Fruit fly (Drosophila melanogaster): Measurements from ENCODE around the gene CG45690.

CG45690 gene

DNA sequence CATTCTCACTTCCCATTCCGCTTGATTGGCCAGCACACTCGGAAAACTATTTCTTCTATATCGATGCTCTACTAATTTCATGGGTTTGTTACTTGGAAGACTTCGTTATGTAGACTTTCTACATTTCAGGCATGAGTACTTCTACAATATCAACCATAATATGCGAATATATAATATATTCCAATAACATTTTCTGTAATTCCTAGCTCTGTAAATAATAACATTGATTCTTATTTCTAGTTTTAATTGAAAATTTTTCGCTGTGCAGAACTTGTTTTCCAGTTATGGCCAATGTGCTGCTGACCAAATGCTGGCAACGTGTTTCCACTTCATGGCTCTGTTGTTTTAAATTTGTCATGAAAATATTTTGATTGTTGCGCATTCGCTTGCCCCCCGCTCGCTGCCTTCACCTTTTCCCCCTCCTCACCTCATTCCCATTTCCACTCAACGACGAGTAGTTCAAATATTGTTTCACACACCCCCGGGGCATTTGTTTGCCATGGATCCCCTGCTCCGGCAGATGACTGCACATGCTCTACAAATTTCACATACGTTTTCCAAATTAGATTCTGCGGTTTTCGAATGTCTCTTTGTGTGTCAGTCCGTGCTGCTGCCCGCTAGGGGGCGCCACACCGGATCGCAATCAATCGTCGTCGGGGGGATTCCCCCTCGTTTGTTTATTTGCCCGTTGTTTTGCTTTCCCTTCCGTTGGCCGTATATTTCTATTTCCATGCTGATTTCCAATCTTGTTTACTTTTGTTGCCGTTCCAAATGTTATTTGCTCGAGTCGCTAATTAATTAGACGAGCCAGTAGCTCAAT, 43.2 kb upstream of the CG45690 start (continued):
- no peak for TF ChIP-seq klu (GFP tag; IDR thresholded peaks at IDR 0.05)
- TF ChIP-seq Dll (GFP tag; IDR thresholded peaks at IDR 0.05; ENCODE audit: partially characterized antibody), result no peak
- TF ChIP-seq Pdp1 (GFP tag; optimal IDR thresholded peaks at IDR 0.05), result peak in 1 of 2 experiments; percentile 42
- TF ChIP-seq CG15514 (GFP tag; optimal IDR thresholded peaks at IDR 0.05), result no peak
- no peak for TF ChIP-seq Hand (GFP tag; optimal IDR thresholded peaks at IDR 0.05)
- 0 out of 2 replicates have a peak, but pooled peaks have one; percentile 4 for TF ChIP-seq Rfx (GFP tag; IDR thresholded peaks at IDR 0.05)
- no peak for TF ChIP-seq CG9797 (GFP tag; optimal IDR thresholded peaks at IDR 0.05)
- TF ChIP-seq CG3065 (GFP tag; optimal IDR thresholded peaks at IDR 0.05), result no peak
- no peak for TF ChIP-seq CG11085 (GFP tag; IDR thresholded peaks at IDR 0.05)
- TF ChIP-seq Sry-β (GFP tag; optimal IDR thresholded peaks at IDR 0.05), result no peak
- TF ChIP-seq Sox100B (GFP tag; optimal IDR thresholded peaks at IDR 0.05), result no peak
- no peak for TF ChIP-seq CG6683 (GFP tag; optimal IDR thresholded peaks at IDR 0.05)
- no peak for TF ChIP-seq Fer2 (tag; optimal IDR thresholded peaks at IDR 0.05)
- no peak for TF ChIP-seq Xbp1 (GFP tag; optimal IDR thresholded peaks at IDR 0.05)
- TF ChIP-seq HLHmδ (GFP tag; optimal IDR thresholded peaks at IDR 0.05), result no peak
- no peak for TF ChIP-seq CG17829 (tag; optimal IDR thresholded peaks at IDR 0.05)
- TF ChIP-seq run (tag; optimal IDR thresholded peaks at IDR 0.05), result peak; percentile 53
- TF ChIP-seq amos (GFP tag; IDR thresholded peaks at IDR 0.05; ENCODE audit: partially characterized antibody), result no peak
- TF ChIP-seq CG11504 (tag; optimal IDR thresholded peaks at IDR 0.05), result peak; percentile 49
- no peak for TF ChIP-seq Lim3 (GFP tag; IDR thresholded peaks at IDR 0.05)
- no peak for TF ChIP-seq CG10321 (GFP tag; IDR thresholded peaks at IDR 0.05)
- TF ChIP-seq nmo (GFP tag; optimal IDR thresholded peaks at IDR 0.05), result no peak
- no peak for TF ChIP-seq wdn (GFP tag; IDR thresholded peaks at IDR 0.05)
- TF ChIP-seq bowl (GFP tag; IDR thresholded peaks at IDR 0.05), result no peak
- TF ChIP-seq CG11456 (GFP tag; IDR thresholded peaks at IDR 0.05), result no peak
- TF ChIP-seq CG8281 (tag; optimal IDR thresholded peaks at IDR 0.05), result no peak
- TF ChIP-seq dpn (GFP tag; optimal IDR thresholded peaks at IDR 0.05), result no peak
- peak; percentile 20; the same call in 1 of the 2 replicates for TF ChIP-seq Xrp1 (GFP tag; IDR thresholded peaks at IDR 0.05)
- no peak for TF ChIP-seq cato (GFP tag; optimal IDR thresholded peaks at IDR 0.05; ENCODE audit: borderline replicate concordance)
- TF ChIP-seq CG14710 (tag; optimal IDR thresholded peaks at IDR 0.05), result no peak
- TF ChIP-seq Six4 (GFP tag; optimal IDR thresholded peaks at IDR 0.05), result no peak
- TF ChIP-seq HmgZ (tag; optimal IDR thresholded peaks at IDR 0.05), result no peak
- TF ChIP-seq rib (GFP tag; IDR thresholded peaks at IDR 0.05), result no peak
- no peak for TF ChIP-seq slbo (GFP tag; IDR thresholded peaks at IDR 0.05)
- no peak for TF ChIP-seq CG7987 (GFP tag; optimal IDR thresholded peaks at IDR 0.05)
- TF ChIP-seq CG2875 (GFP tag; optimal IDR thresholded peaks at IDR 0.05), result peak; percentile 17
- TF ChIP-seq ewg (GFP tag; optimal IDR thresholded peaks at IDR 0.05), result no peak
- TF ChIP-seq MBD-R2 (GFP tag; IDR thresholded peaks at IDR 0.05), result no peak
- no peak for TF ChIP-seq Nf-YA (GFP tag; IDR thresholded peaks at IDR 0.05)
- TF ChIP-seq crol (GFP tag; IDR thresholded peaks at IDR 0.05), result peak; percentile 83
- no peak for TF ChIP-seq Adf1 (GFP tag; IDR thresholded peaks at IDR 0.05)
- TF ChIP-seq yki (optimal IDR thresholded peaks at IDR 0.05), result no peak
- no peak for TF ChIP-seq Hr78 (GFP tag; optimal IDR thresholded peaks at IDR 0.05)
- TF ChIP-seq pros (GFP tag; optimal IDR thresholded peaks at IDR 0.05), result no peak
- TF ChIP-seq gfzf (GFP tag; optimal IDR thresholded peaks at IDR 0.05), result no peak
- TF ChIP-seq so (GFP tag; IDR thresholded peaks at IDR 0.05), result no peak
- TF ChIP-seq usp (GFP tag; optimal IDR thresholded peaks at IDR 0.05), result no peak
- no peak for TF ChIP-seq kah (GFP tag; optimal IDR thresholded peaks at IDR 0.05)
- TF ChIP-seq CG13287 (GFP tag; IDR thresholded peaks at IDR 0.05; ENCODE audit: partially characterized antibody), result no peak

Data from whole organism, embryonic.